Worm (Caenorhabditis elegans) whole organism, L2 larva: Measurements from ENCODE around the gene scl-3.

ENCODE experiments used
- lin-11 ChIP-seq: fragments of 150-350 bp; sonication (generic microtip); optimal IDR thresholded peaks from 2 replicates; lab custom pipeline; 2014; ENCODE audit warnings: missing biosample characterization, missing genetic modification characterization, inconsistent platforms, mixed read lengths
- mab-5 ChIP-seq: fragments of 150-350 bp; optimal IDR thresholded peaks from 2 replicates; lab custom pipeline; 2014; ENCODE audit warnings: missing biosample characterization, missing genetic modification characterization
- mdl-1 ChIP-seq, 2 experiments: fragments of 150-350 bp in 1 of 2; sonication (generic microtip) in 1 of 2; optimal IDR thresholded peaks; 2 replicates each; lab custom pipeline; 2017; ENCODE audit warnings: missing biosample characterization in 2 of 2, missing genetic modification characterization in 2 of 2
- unc-62 ChIP-seq: fragments of 150-350 bp; optimal IDR thresholded peaks from 2 replicates; lab custom pipeline; 2014; ENCODE audit warnings: missing biosample characterization, missing genetic modification reagents, missing genetic modification characterization
- ztf-4 ChIP-seq: fragments of 150-350 bp; optimal IDR thresholded peaks from 2 replicates; lab custom pipeline; 2014; ENCODE audit warnings: missing biosample characterization, missing genetic modification characterization

DNA sequence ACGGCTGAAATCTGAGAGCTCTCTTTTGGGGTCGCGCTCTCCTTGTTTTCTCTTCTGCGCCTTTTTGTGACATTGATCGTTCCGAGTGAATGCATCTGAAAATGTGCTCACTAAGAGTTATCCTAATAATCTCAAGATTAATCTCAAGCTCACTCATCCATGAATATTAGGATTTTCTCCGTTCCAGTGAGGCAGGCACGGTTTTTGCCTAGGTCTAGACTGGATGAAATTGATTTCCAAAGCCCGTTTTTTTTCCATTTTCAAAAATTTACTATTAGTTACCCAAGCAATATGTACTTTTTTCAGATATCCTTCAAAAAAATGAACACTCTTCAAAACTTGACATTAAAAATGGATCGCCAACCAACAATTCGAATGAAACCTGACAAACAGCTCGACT, 17.3 kb upstream of the scl-3 start, which contains the start of gene amt-2:
- TF ChIP-seq ztf-4 (tag; lab: Kevin White, UChicago): no peak
- TF ChIP-seq unc-62: no peak
- no peak for TF ChIP-seq mdl-1 (tag; optimal IDR thresholded peaks at IDR 0.05; lab: Kevin White, UChicago)
- TF ChIP-seq mab-5: no peak
- TF ChIP-seq lin-11: no peak
